Fruit fly (Drosophila melanogaster) whole organism, embryonic: ENCODE data around the gene CG16853.

Experiments
- Antp ChIP-seq: fragments of 200-800 bp; sonication (Bioruptor generic); optimal IDR thresholded peaks from 3 replicates; lab custom pipeline; 2016; ENCODE audit warnings: missing biosample characterization, missing genetic modification characterization
- Bgb ChIP-seq: fragments of 200-800 bp; sonication (Bioruptor generic); IDR thresholded peaks from 2 replicates; pipeline ENCODE4 v1.3.6; 2022; ENCODE audit warnings: missing biosample characterization, missing genetic modification characterization; ENCODE audit not compliant: partially characterized antibody
- Blimp-1 ChIP-seq: fragments of 200-800 bp; sonication (Bioruptor generic); optimal IDR thresholded peaks from 3 replicates; lab custom pipeline; 2018; ENCODE audit warnings: missing biosample characterization, missing genetic modification characterization, mild to moderate bottlenecking, moderate library complexity, missing genetic modification reagents
- BtbVII ChIP-seq: fragments of 200-800 bp; sonication (Bioruptor generic); optimal IDR thresholded peaks from 3 replicates; lab custom pipeline; 2017; ENCODE audit warnings: missing biosample characterization, mild to moderate bottlenecking, missing genetic modification characterization
- CG10979 ChIP-seq: fragments of 200-800 bp; sonication (Bioruptor generic); optimal IDR thresholded peaks from 2 replicates; lab custom pipeline; 2018; ENCODE audit warnings: missing biosample characterization, mild to moderate bottlenecking, missing genetic modification characterization, moderate library complexity
- CG13123 ChIP-seq: fragments of 200-800 bp; sonication (Bioruptor generic); optimal IDR thresholded peaks from 2 replicates; lab custom pipeline; 2016; ENCODE audit warnings: missing biosample characterization, missing genetic modification characterization
- CG16863 ChIP-seq: fragments of 200-800 bp; sonication (Bioruptor generic); optimal IDR thresholded peaks from 3 replicates; lab custom pipeline; 2016; ENCODE audit warnings: missing biosample characterization, missing genetic modification characterization
- CG17385 ChIP-seq: fragments of 200-800 bp; sonication (Bioruptor generic); optimal IDR thresholded peaks from 3 replicates; lab custom pipeline; 2018; ENCODE audit warnings: missing biosample characterization, mild to moderate bottlenecking, missing genetic modification characterization
- CG3407 ChIP-seq: fragments of 200-800 bp; sonication (Bioruptor generic); optimal IDR thresholded peaks from 2 replicates; lab custom pipeline; 2018; ENCODE audit warnings: missing biosample characterization, mild to moderate bottlenecking, missing genetic modification characterization
- CG34224 ChIP-seq: fragments of 200-800 bp; sonication (Bioruptor generic); IDR thresholded peaks from 3 replicates; pipeline ENCODE4 v1.3.6; 2022; ENCODE audit warnings: missing biosample characterization, missing genetic modification characterization; ENCODE audit not compliant: partially characterized antibody
- CG42726 ChIP-seq: fragments of 200-800 bp; sonication (Bioruptor generic); IDR thresholded peaks from 2 replicates; pipeline ENCODE4 v1.3.6; 2022; ENCODE audit warnings: missing biosample characterization, missing genetic modification characterization; ENCODE audit not compliant: partially characterized antibody
- CG6854 ChIP-seq: fragments of 200-800 bp; sonication (Bioruptor generic); optimal IDR thresholded peaks from 3 replicates; lab custom pipeline; 2017; ENCODE audit warnings: missing biosample characterization, mild to moderate bottlenecking, missing genetic modification characterization
- CG8765 ChIP-seq: fragments of 200-800 bp; sonication (Bioruptor generic); IDR thresholded peaks from 2 replicates; pipeline ENCODE4 v1.3.6; 2022; ENCODE audit warnings: missing biosample characterization, missing genetic modification characterization
- CG8944 ChIP-seq: fragments of 200-800 bp; sonication (Bioruptor generic); optimal IDR thresholded peaks from 3 replicates; lab custom pipeline; 2016; ENCODE audit warnings: missing biosample characterization, missing genetic modification characterization
- CkIIα-i1 ChIP-seq: fragments of 200-800 bp; sonication (Bioruptor generic); IDR thresholded peaks from 2 replicates; pipeline ENCODE4 v1.3.6; 2022; ENCODE audit warnings: missing biosample characterization, missing genetic modification characterization
- Dad ChIP-seq: fragments of 200-800 bp; sonication (Bioruptor generic); optimal IDR thresholded peaks from 3 replicates; lab custom pipeline; 2016; ENCODE audit warnings: missing biosample characterization, missing genetic modification characterization
- Dek ChIP-seq: fragments of 200-800 bp; sonication (Bioruptor generic); optimal IDR thresholded peaks from 3 replicates; lab custom pipeline; 2019; ENCODE audit warnings: missing biosample characterization, mild to moderate bottlenecking, missing genetic modification characterization, moderate library complexity
- Dip3 ChIP-seq: fragments of 200-800 bp; sonication (Bioruptor generic); optimal IDR thresholded peaks from 3 replicates; lab custom pipeline; 2016; ENCODE audit warnings: missing biosample characterization, missing genetic modification characterization
- Doc3 ChIP-seq: fragments of 200-800 bp; sonication (Bioruptor generic); IDR thresholded peaks from 3 replicates; pipeline ENCODE4 v1.3.6; 2022; ENCODE audit warnings: missing biosample characterization, missing genetic modification characterization; ENCODE audit not compliant: partially characterized antibody
- Dp ChIP-seq: fragments of 200-800 bp; sonication (Bioruptor generic); optimal IDR thresholded peaks from 2 replicates; lab custom pipeline; 2018; ENCODE audit warnings: missing biosample characterization, mild to moderate bottlenecking, missing genetic modification characterization, moderate library complexity
- Fer3 ChIP-seq: fragments of 200-800 bp; sonication (Bioruptor generic); optimal IDR thresholded peaks from 2 replicates; lab custom pipeline; 2018; ENCODE audit warnings: missing biosample characterization, mild to moderate bottlenecking, missing genetic modification characterization, moderate library complexity
- MBD-R2 ChIP-seq: fragments of 200-800 bp; sonication (Bioruptor generic); IDR thresholded peaks from 2 replicates; pipeline ENCODE4 v1.3.6; 2022; ENCODE audit warnings: missing biosample characterization, missing genetic modification characterization
- Rx ChIP-seq: fragments of 200-800 bp; sonication (Bioruptor generic); IDR thresholded peaks from 2 replicates; pipeline ENCODE4 v1.3.6; 2022; ENCODE audit warnings: missing biosample characterization, missing genetic modification characterization
- Scr ChIP-seq: fragments of 200-800 bp; sonication (Bioruptor generic); IDR thresholded peaks from 2 replicates; pipeline ENCODE4 v1.3.6; 2022; ENCODE audit warnings: missing biosample characterization, missing genetic modification characterization; ENCODE audit not compliant: partially characterized antibody
- Sry-β ChIP-seq: fragments of 200-800 bp; sonication (Bioruptor generic); optimal IDR thresholded peaks from 2 replicates; lab custom pipeline; 2018; ENCODE audit warnings: missing biosample characterization, mild to moderate bottlenecking, missing genetic modification characterization, moderate library complexity
- Taf1 ChIP-seq: fragments of 200-800 bp; sonication (Bioruptor generic); IDR thresholded peaks from 2 replicates; pipeline ENCODE4 v1.3.6; 2022; ENCODE audit warnings: missing biosample characterization, missing genetic modification characterization
- Trl ChIP-seq, 3 experiments: fragments of >200 bp in 2 of 3; fragments of 200-800 bp in 1 of 3; sonication (Bioruptor generic) in 1 of 3; optimal IDR thresholded peaks; 2 replicates in 1 of 3; 3 replicates in 2 of 3; lab custom pipeline; 2016 to 2017; ENCODE audit warnings: missing biosample characterization in 1 of 3, missing genetic modification characterization in 1 of 3
- aop ChIP-seq: fragments of 200-800 bp; sonication (Bioruptor generic); IDR thresholded peaks from 2 replicates; pipeline ENCODE4 v1.3.6; 2022; ENCODE audit warnings: missing biosample characterization, missing genetic modification characterization
- ara ChIP-seq: fragments of 200-800 bp; sonication (Bioruptor generic); IDR thresholded peaks from 2 replicates; pipeline ENCODE4 v1.3.6; 2022; ENCODE audit warnings: missing biosample characterization, missing genetic modification characterization
- ash1 ChIP-seq: fragments of 200-800 bp; sonication (Bioruptor generic); optimal IDR thresholded peaks from 2 replicates; lab custom pipeline; 2018; ENCODE audit warnings: missing biosample characterization, mild to moderate bottlenecking, missing genetic modification characterization
- chinmo ChIP-seq: fragments of 200-800 bp; sonication (Bioruptor generic); IDR thresholded peaks from 4 replicates; pipeline ENCODE4 v1.3.6; 2022; ENCODE audit warnings: missing biosample characterization, missing genetic modification characterization; ENCODE audit not compliant: partially characterized antibody
- dan ChIP-seq: fragments of 200-800 bp; sonication (Bioruptor generic); IDR thresholded peaks from 2 replicates; pipeline ENCODE4 v1.3.6; 2022; ENCODE audit warnings: missing biosample characterization, missing genetic modification characterization
- dmrt99B ChIP-seq: fragments of 200-800 bp; sonication (Bioruptor generic); optimal IDR thresholded peaks from 2 replicates; lab custom pipeline; 2018; ENCODE audit warnings: missing biosample characterization, mild to moderate bottlenecking, missing genetic modification characterization, moderate library complexity
- fd3F ChIP-seq: fragments of 200-800 bp; sonication (Bioruptor generic); optimal IDR thresholded peaks from 2 replicates; lab custom pipeline; 2018; ENCODE audit warnings: missing biosample characterization, mild to moderate bottlenecking, missing genetic modification characterization, moderate library complexity
- ftz-f1 ChIP-seq: fragments of 200-800 bp; sonication (Bioruptor generic); optimal IDR thresholded peaks from 2 replicates; lab custom pipeline; 2016; ENCODE audit warnings: missing biosample characterization, missing genetic modification characterization
- fu2 ChIP-seq: fragments of 200-800 bp; sonication (Bioruptor generic); optimal IDR thresholded peaks from 2 replicates; lab custom pipeline; 2016; ENCODE audit warnings: missing biosample characterization, missing genetic modification characterization
- luna ChIP-seq: fragments of 200-800 bp; sonication (Bioruptor generic); optimal IDR thresholded peaks from 2 replicates; lab custom pipeline; 2016; ENCODE audit warnings: missing biosample characterization, missing genetic modification characterization
- phol ChIP-seq: fragments of 200-800 bp; sonication (Bioruptor generic); optimal IDR thresholded peaks from 3 replicates; lab custom pipeline; 2018; ENCODE audit warnings: missing biosample characterization, mild to moderate bottlenecking, missing genetic modification characterization, moderate library complexity
- rib ChIP-seq: fragments of 200-800 bp; sonication (Bioruptor generic); IDR thresholded peaks from 2 replicates; pipeline ENCODE4 v1.3.6; 2022; ENCODE audit warnings: missing biosample characterization, missing genetic modification characterization
- ro ChIP-seq: fragments of 200-800 bp; sonication (Bioruptor generic); IDR thresholded peaks from 2 replicates; pipeline ENCODE4 v1.3.6; 2022; ENCODE audit warnings: missing biosample characterization, missing genetic modification characterization
- seq ChIP-seq: fragments of 200-800 bp; sonication (Bioruptor generic); IDR thresholded peaks from 2 replicates; pipeline ENCODE4 v1.3.6; 2022; ENCODE audit warnings: missing biosample characterization, missing genetic modification characterization
- slou ChIP-seq: fragments of 200-800 bp; sonication (Bioruptor generic); optimal IDR thresholded peaks from 3 replicates; lab custom pipeline; 2016; ENCODE audit warnings: missing biosample characterization, missing genetic modification characterization
- slp2 ChIP-seq: fragments of 200-800 bp; sonication (Bioruptor generic); optimal IDR thresholded peaks from 2 replicates; lab custom pipeline; 2016; ENCODE audit warnings: missing biosample characterization, missing genetic modification characterization
- trem ChIP-seq: fragments of 200-800 bp; optimal IDR thresholded peaks from 3 replicates; lab custom pipeline; 2019; ENCODE audit warnings: missing biosample characterization, mild to moderate bottlenecking, missing genetic modification characterization, moderate library complexity
- unpg ChIP-seq: fragments of 200-800 bp; sonication (Bioruptor generic); optimal IDR thresholded peaks from 3 replicates; lab custom pipeline; 2018; ENCODE audit warnings: missing biosample characterization, mild to moderate bottlenecking, missing genetic modification characterization, moderate library complexity
- wek ChIP-seq: fragments of 200-800 bp; sonication (Bioruptor generic); optimal IDR thresholded peaks from 3 replicates; lab custom pipeline; 2018; ENCODE audit warnings: missing biosample characterization, mild to moderate bottlenecking, missing genetic modification characterization, moderate library complexity
- wor ChIP-seq: fragments of 200-800 bp; sonication (Bioruptor generic); IDR thresholded peaks from 2 replicates; pipeline ENCODE4 v1.3.6; 2022; ENCODE audit warnings: missing biosample characterization, missing genetic modification characterization

Gene CG16853

dm6 chr2L:13547738-13548726 lies 6.0 kb downstream of the CG16853 start (continued):
- TF ChIP-seq Sry-β (GFP tag; lab: Kevin White, UChicago) (no peak), Dip3 (GFP tag; lab: Kevin White, UChicago) (peak; percentile 33), trem (peak; percentile 9), fd3F (GFP tag; lab: Kevin White, UChicago) (no peak), ftz-f1 (GFP tag; lab: Kevin White, UChicago) (no peak), CG42726 (0 out of 2 replicates have a peak, but pooled peaks have one; percentile 4), unpg (no peak), CkIIα-i1 (GFP tag; lab: Robert Waterston, UW) (no peak), wor (GFP tag; lab: Robert Waterston, UW) (no peak), ro (GFP tag; lab: Robert Waterston, UW) (no peak), CG16863 (GFP tag; lab: Kevin White, UChicago) (peak; percentile 38), CG34224 (GFP tag; lab: Robert Waterston, UW) (no peak), Taf1 (GFP tag; lab: Robert Waterston, UW) (no peak), Bgb (GFP tag; lab: Robert Waterston, UW) (peak; percentile 40; the same call in 1 of the 2 replicates), CG10979 (tag; lab: Kevin White, UChicago) (peak; percentile 65), ash1 (no peak), Antp (peak; percentile 57), MBD-R2 (GFP tag; lab: Robert Waterston, UW) (no peak), Trl (optimal IDR thresholded peaks at IDR 0.05; lab: Kevin White, UChicago) (no peak), Trl (GFP tag; optimal IDR thresholded peaks at IDR 0.05; lab: Kevin White, UChicago) (peak; percentile 33), rib (GFP tag; lab: Robert Waterston, UW) (no peak; the same call in 1 of the 2 replicates), dan (GFP tag; lab: Robert Waterston, UW) (no peak), CG6854 (GFP tag; lab: Kevin White, UChicago) (no peak), dmrt99B (tag; lab: Kevin White, UChicago) (peak; percentile 57), chinmo (peak; percentile 59; the same call in 1 of the 4 replicates), slou (GFP tag; lab: Kevin White, UChicago) (no peak), Dp (GFP tag; lab: Kevin White, UChicago) (no peak), CG17385 (peak; percentile 77), fu2 (GFP tag; lab: Kevin White, UChicago) (peak; percentile 57), CG8944 (peak; percentile 50), CG8765 (no peak), CG3407 (GFP tag; lab: Kevin White, UChicago) (no peak), Doc3 (no peak), ara (GFP tag; lab: Robert Waterston, UW) (no peak), luna (GFP tag; lab: Kevin White, UChicago) (peak; percentile 23), Fer3 (tag; lab: Kevin White, UChicago) (peak; percentile 8), BtbVII (GFP tag; lab: Kevin White, UChicago) (no peak), slp2 (GFP tag; lab: Kevin White, UChicago) (peak; percentile 1), aop (GFP tag; lab: Robert Waterston, UW) (no peak), Scr (GFP tag; lab: Robert Waterston, UW) (no peak), Dek (tag; lab: Kevin White, UChicago) (no peak), Dad (GFP tag; lab: Kevin White, UChicago) (peak; percentile 5), phol (tag; lab: Kevin White, UChicago) (peak; percentile 49), Rx (no peak), CG13123 (GFP tag; lab: Kevin White, UChicago) (no peak), seq (GFP tag; lab: Robert Waterston, UW) (no peak), wek (GFP tag; lab: Kevin White, UChicago) (no peak), Blimp-1 (GFP tag; lab: Kevin White, UChicago) (no peak)
